Fruit fly (Drosophila melanogaster) whole organism, embryonic: ENCODE results near the gene lectin-29Ca.

ENCODE experiments used
- Aef1 ChIP-seq: fragments of 200-800 bp; sonication (Bioruptor generic); IDR thresholded peaks from 3 replicates; pipeline ENCODE4 v1.3.6; 2022; ENCODE audit warnings: missing biosample characterization, missing genetic modification characterization
- Atf3 ChIP-seq: fragments of 200-800 bp; sonication (Bioruptor generic); optimal IDR thresholded peaks from 3 replicates; lab custom pipeline; 2016; ENCODE audit warnings: missing biosample characterization, missing genetic modification characterization
- CG11696 ChIP-seq: fragments of 200-800 bp; sonication (Bioruptor generic); IDR thresholded peaks from 2 replicates; pipeline ENCODE4 v1.3.6; 2022; ENCODE audit warnings: missing biosample characterization, missing genetic modification characterization
- CG12659 ChIP-seq: fragments of 200-800 bp; sonication (Bioruptor generic); optimal IDR thresholded peaks from 3 replicates; lab custom pipeline; 2017; ENCODE audit warnings: mild to moderate bottlenecking, missing biosample characterization, missing genetic modification reagents, missing genetic modification characterization
- CG12744 ChIP-seq: fragments of 200-800 bp; sonication (Bioruptor generic); optimal IDR thresholded peaks from 2 replicates; lab custom pipeline; 2016; ENCODE audit warnings: missing biosample characterization, missing genetic modification characterization
- CG12769 ChIP-seq: fragments of 200-800 bp; sonication (Bioruptor generic); optimal IDR thresholded peaks from 2 replicates; lab custom pipeline; 2019; ENCODE audit warnings: missing biosample characterization, mild to moderate bottlenecking, missing genetic modification characterization, moderate library complexity
- CG12942 ChIP-seq: fragments of 200-800 bp; sonication (Bioruptor generic); optimal IDR thresholded peaks from 3 replicates; lab custom pipeline; 2016; ENCODE audit warnings: missing biosample characterization, missing genetic modification characterization
- CG13123 ChIP-seq: fragments of 200-800 bp; sonication (Bioruptor generic); optimal IDR thresholded peaks from 2 replicates; lab custom pipeline; 2016; ENCODE audit warnings: missing biosample characterization, missing genetic modification characterization
- CG16779 ChIP-seq: fragments of 200-800 bp; sonication (Bioruptor generic); IDR thresholded peaks from 2 replicates; pipeline ENCODE4 v1.3.6; 2022; ENCODE audit warnings: missing biosample characterization, missing genetic modification characterization
- CG2116 ChIP-seq: fragments of 200-800 bp; sonication (Bioruptor generic); optimal IDR thresholded peaks from 3 replicates; lab custom pipeline; 2018; ENCODE audit warnings: missing biosample characterization, mild to moderate bottlenecking, missing genetic modification characterization
- CG30431 ChIP-seq: fragments of 200-800 bp; sonication (Bioruptor generic); optimal IDR thresholded peaks from 2 replicates; lab custom pipeline; 2017; ENCODE audit warnings: missing biosample characterization, missing genetic modification characterization
- CG3163 ChIP-seq: fragments of 200-800 bp; sonication (Bioruptor generic); optimal IDR thresholded peaks from 3 replicates; lab custom pipeline; 2016; ENCODE audit warnings: missing biosample characterization, missing genetic modification characterization
- CG3838 ChIP-seq: fragments of 200-800 bp; sonication (Bioruptor generic); optimal IDR thresholded peaks from 3 replicates; lab custom pipeline; 2016; ENCODE audit warnings: missing biosample characterization, missing genetic modification characterization
- CG4617 ChIP-seq: fragments of 200-800 bp; sonication (Bioruptor generic); optimal IDR thresholded peaks from 3 replicates; lab custom pipeline; 2016; ENCODE audit warnings: missing biosample characterization, missing genetic modification characterization, borderline replicate concordance
- CG6175 ChIP-seq: fragments of 200-800 bp; sonication (Bioruptor generic); IDR thresholded peaks from 3 replicates; pipeline ENCODE4 v1.3.6; 2022; ENCODE audit warnings: missing biosample characterization, missing genetic modification characterization
- CG8281 ChIP-seq: fragments of 200-800 bp; sonication (Bioruptor generic); optimal IDR thresholded peaks from 2 replicates; lab custom pipeline; 2018; ENCODE audit warnings: missing biosample characterization, mild to moderate bottlenecking, missing genetic modification characterization, moderate library complexity
- CG9437 ChIP-seq: fragments of 200-800 bp; sonication (Bioruptor generic); optimal IDR thresholded peaks from 2 replicates; lab custom pipeline; 2018; ENCODE audit warnings: missing biosample characterization, mild to moderate bottlenecking, missing genetic modification characterization
- CG9609 ChIP-seq: fragments of 200-800 bp; sonication (Bioruptor generic); optimal IDR thresholded peaks from 3 replicates; lab custom pipeline; 2016; ENCODE audit warnings: missing biosample characterization, missing genetic modification characterization
- CG9797 ChIP-seq: fragments of 200-800 bp; sonication (Bioruptor generic); optimal IDR thresholded peaks from 3 replicates; lab custom pipeline; 2018; ENCODE audit warnings: missing biosample characterization, mild to moderate bottlenecking, missing genetic modification characterization
- Dek ChIP-seq: fragments of 200-800 bp; sonication (Bioruptor generic); optimal IDR thresholded peaks from 3 replicates; lab custom pipeline; 2019; ENCODE audit warnings: missing biosample characterization, mild to moderate bottlenecking, missing genetic modification characterization, moderate library complexity
- Elba2 ChIP-seq: fragments of 200-800 bp; sonication (Bioruptor generic); optimal IDR thresholded peaks from 3 replicates; lab custom pipeline; 2016; ENCODE audit warnings: missing biosample characterization, missing genetic modification characterization
- Fer2 ChIP-seq: fragments of 200-800 bp; sonication (Bioruptor generic); optimal IDR thresholded peaks from 2 replicates; lab custom pipeline; 2018; ENCODE audit warnings: missing biosample characterization, mild to moderate bottlenecking, missing genetic modification characterization, moderate library complexity
- Fer3 ChIP-seq: fragments of 200-800 bp; sonication (Bioruptor generic); optimal IDR thresholded peaks from 2 replicates; lab custom pipeline; 2018; ENCODE audit warnings: missing biosample characterization, mild to moderate bottlenecking, missing genetic modification characterization, moderate library complexity
- GATAe ChIP-seq: fragments of 200-800 bp; sonication (Bioruptor generic); conservative IDR thresholded peaks from 2 replicates; pipeline ENCODE4 v1.3.6; 2022; ENCODE audit warnings: missing biosample characterization, missing genetic modification characterization
- HLH4C ChIP-seq: fragments of 200-800 bp; sonication (Bioruptor generic); IDR thresholded peaks from 3 replicates; pipeline ENCODE4 v1.3.6; 2022; ENCODE audit warnings: missing biosample characterization, missing genetic modification characterization; ENCODE audit not compliant: partially characterized antibody
- Hr39 ChIP-seq: fragments of >200 bp; optimal IDR thresholded peaks from 2 replicates; lab custom pipeline; 2017
- Hr78 ChIP-seq, 2 experiments: fragments of 200-800 bp in 1 of 2; fragments of >200 bp in 1 of 2; sonication (Bioruptor generic) in 1 of 2; optimal IDR thresholded peaks; 2 replicates each; lab custom pipeline; 2017 to 2019; ENCODE audit warnings: missing biosample characterization in 2 of 2, missing genetic modification characterization in 2 of 2, mild to moderate bottlenecking in 1 of 2, moderate library complexity in 1 of 2
- Mes4 ChIP-seq: fragments of 200-800 bp; sonication (Bioruptor generic); optimal IDR thresholded peaks from 2 replicates; lab custom pipeline; 2016; ENCODE audit warnings: missing biosample characterization, missing genetic modification characterization
- Nf-YB ChIP-seq: fragments of 200-800 bp; sonication (Bioruptor generic); optimal IDR thresholded peaks from 3 replicates; lab custom pipeline; 2019; ENCODE audit warnings: missing biosample characterization, mild to moderate bottlenecking, missing genetic modification characterization, moderate library complexity
- Pdp1 ChIP-seq, 2 experiments: fragments of 200-800 bp; sonication (Bioruptor generic); optimal IDR thresholded peaks; 3 replicates each; lab custom pipeline; 2016; ENCODE audit warnings: missing biosample characterization in 2 of 2, missing genetic modification characterization in 2 of 2, mild to moderate bottlenecking in 1 of 2, moderate library complexity in 1 of 2
- Sry-δ ChIP-seq: fragments of 200-800 bp; sonication (Bioruptor generic); optimal IDR thresholded peaks from 2 replicates; lab custom pipeline; 2016; ENCODE audit warnings: missing biosample characterization, missing genetic modification characterization
- ab ChIP-seq: fragments of 200-800 bp; sonication (Bioruptor generic); optimal IDR thresholded peaks from 2 replicates; lab custom pipeline; 2016; ENCODE audit warnings: missing biosample characterization, missing genetic modification characterization
- ac ChIP-seq: fragments of 200-800 bp; sonication (Bioruptor generic); optimal IDR thresholded peaks from 3 replicates; lab custom pipeline; 2017; ENCODE audit warnings: missing biosample characterization, mild to moderate bottlenecking, missing genetic modification characterization
- al ChIP-seq: fragments of 200-800 bp; sonication (Bioruptor generic); IDR thresholded peaks from 2 replicates; pipeline ENCODE4 v1.3.6; 2022; ENCODE audit warnings: missing biosample characterization, missing genetic modification characterization
- chif ChIP-seq, 2 experiments: fragments of 200-800 bp; sonication (Bioruptor generic); optimal IDR thresholded peaks; 3 replicates each; lab custom pipeline; 2016; ENCODE audit warnings: missing biosample characterization in 2 of 2, missing genetic modification characterization in 2 of 2
- corto ChIP-seq: fragments of 200-800 bp; sonication (Bioruptor generic); optimal IDR thresholded peaks from 2 replicates; lab custom pipeline; 2016; ENCODE audit warnings: missing biosample characterization, mild to moderate bottlenecking, missing genetic modification characterization, moderate library complexity
- dimm ChIP-seq: fragments of 200-800 bp; sonication (Bioruptor generic); IDR thresholded peaks from 2 replicates; pipeline ENCODE4 v1.3.6; 2022; ENCODE audit warnings: missing biosample characterization, missing genetic modification characterization
- dmrt11E ChIP-seq: fragments of 200-800 bp; sonication (Bioruptor generic); optimal IDR thresholded peaks from 3 replicates; lab custom pipeline; 2018; ENCODE audit warnings: missing biosample characterization, mild to moderate bottlenecking, missing genetic modification characterization, moderate library complexity
- dmrt99B ChIP-seq: fragments of 200-800 bp; sonication (Bioruptor generic); optimal IDR thresholded peaks from 2 replicates; lab custom pipeline; 2018; ENCODE audit warnings: missing biosample characterization, mild to moderate bottlenecking, missing genetic modification characterization, moderate library complexity
- dpn ChIP-seq, 2 experiments: fragments of 200-800 bp; sonication (Bioruptor generic); optimal IDR thresholded peaks; 3 replicates each; lab custom pipeline; 2016; ENCODE audit warnings: missing biosample characterization in 2 of 2, missing genetic modification characterization in 2 of 2
- exex ChIP-seq: fragments of 200-800 bp; sonication (Bioruptor generic); optimal IDR thresholded peaks from 4 replicates; lab custom pipeline; 2018; ENCODE audit warnings: missing biosample characterization, mild to moderate bottlenecking, missing genetic modification characterization, moderate library complexity
- fru ChIP-seq: fragments of >200 bp; optimal IDR thresholded peaks from 2 replicates; lab custom pipeline; 2017
- nau ChIP-seq: fragments of 200-800 bp; sonication (Bioruptor generic); optimal IDR thresholded peaks from 3 replicates; lab custom pipeline; 2017; ENCODE audit warnings: missing biosample characterization, mild to moderate bottlenecking, missing genetic modification characterization, missing genetic modification reagents
- psq ChIP-seq: fragments of 200-800 bp; sonication (Bioruptor generic); optimal IDR thresholded peaks from 2 replicates; lab custom pipeline; 2017; ENCODE audit warnings: missing biosample characterization, missing genetic modification characterization
- sens-2 ChIP-seq: fragments of 200-800 bp; sonication (Bioruptor generic); IDR thresholded peaks from 2 replicates; pipeline ENCODE4 v1.3.6; 2022; ENCODE audit warnings: missing biosample characterization, missing genetic modification characterization
- sug ChIP-seq: fragments of 200-800 bp; optimal IDR thresholded peaks from 2 replicates; lab custom pipeline; 2019; ENCODE audit warnings: missing biosample characterization, mild to moderate bottlenecking, missing genetic modification characterization, moderate library complexity
- trem ChIP-seq: fragments of 200-800 bp; optimal IDR thresholded peaks from 3 replicates; lab custom pipeline; 2019; ENCODE audit warnings: missing biosample characterization, mild to moderate bottlenecking, missing genetic modification characterization, moderate library complexity
- trh ChIP-seq: fragments of 200-800 bp; sonication (Bioruptor generic); optimal IDR thresholded peaks from 2 replicates; lab custom pipeline; 2016; ENCODE audit warnings: missing biosample characterization, missing genetic modification characterization
- vvl ChIP-seq: fragments of 200-800 bp; sonication (Bioruptor generic); IDR thresholded peaks from 2 replicates; pipeline ENCODE4 v1.3.6; 2022; ENCODE audit warnings: missing biosample characterization, missing genetic modification characterization
- zf30C ChIP-seq: fragments of 200-800 bp; sonication (Bioruptor generic); optimal IDR thresholded peaks from 3 replicates; lab custom pipeline; 2018; ENCODE audit warnings: missing biosample characterization, mild to moderate bottlenecking, missing genetic modification characterization

Gene lectin-29Ca

DNA sequence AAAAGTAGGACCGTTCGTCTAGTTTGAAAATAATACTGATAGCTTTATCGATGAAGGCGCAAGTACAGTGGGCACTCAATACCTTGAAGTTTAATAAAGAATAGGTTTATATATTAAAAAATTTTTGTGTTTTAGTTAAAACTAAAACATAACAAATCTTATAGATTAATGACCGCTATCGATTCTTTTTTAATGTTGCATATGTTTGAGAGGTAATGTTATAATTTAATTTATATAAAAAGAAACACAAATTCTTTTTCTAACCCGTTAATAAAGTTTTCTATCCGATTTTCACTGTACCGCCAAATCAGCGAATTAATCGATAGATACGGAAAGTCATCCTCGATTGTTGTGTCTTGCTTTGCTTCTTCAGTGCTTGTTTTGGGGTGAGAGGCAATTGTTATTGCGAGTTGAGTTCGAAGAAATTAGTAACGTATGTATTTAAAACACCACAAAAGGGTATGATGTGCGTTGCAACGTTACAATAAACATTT is 9.9 kb downstream of the lectin-29Ca start, which contains the start of the genes Dad1 and CG13384 (continued):
- TF ChIP-seq CG9797 (GFP tag; lab: Kevin White, UChicago) (peak; percentile 69), trem (tag; lab: Kevin White, UChicago) (peak; percentile 93), CG12769 (tag; lab: Kevin White, UChicago) (peak; percentile 6), Elba2 (GFP tag; lab: Kevin White, UChicago) (peak; percentile 69), Mes4 (GFP tag; lab: Kevin White, UChicago) (peak; percentile 29), corto (GFP tag; lab: Kevin White, UChicago) (peak; percentile 86), CG12659 (peak; percentile 97), CG4617 (peak; percentile 50), HLH4C (no peak), chif (GFP tag; optimal IDR thresholded peaks at IDR 0.05; lab: Kevin White, UChicago) (peak; percentile 46 to 74), Pdp1 (GFP tag; optimal IDR thresholded peaks at IDR 0.05; lab: Kevin White, UChicago) (peak; percentile 49 to 74), exex (tag; lab: Kevin White, UChicago) (peak; percentile 90), GATAe (GFP tag; lab: Robert Waterston, UW) (peak; percentile 86), nau (GFP tag; lab: Kevin White, UChicago) (no peak), CG2116 (GFP tag; lab: Kevin White, UChicago) (peak; percentile 91), sens-2 (GFP tag; lab: Robert Waterston, UW) (no peak), Fer2 (tag; lab: Kevin White, UChicago) (peak; percentile 94), CG6175 (GFP tag; lab: Robert Waterston, UW) (peak; percentile 80; the same call in 2 of the 3 replicates), ac (no peak), Hr39 (no peak), Hr78 (GFP tag; optimal IDR thresholded peaks at IDR 0.05; lab: Kevin White, UChicago) (peak in 1 of 2 experiments; percentile 37), al (GFP tag; lab: Robert Waterston, UW) (peak; percentile 95), CG12942 (GFP tag; lab: Kevin White, UChicago) (peak; percentile 86), sug (tag; lab: Kevin White, UChicago) (peak; percentile 96), ab (GFP tag; lab: Kevin White, UChicago) (peak; percentile 20), CG8281 (tag; lab: Kevin White, UChicago) (peak; percentile 82), CG12744 (GFP tag; lab: Kevin White, UChicago) (peak; percentile 77), CG16779 (GFP tag; lab: Robert Waterston, UW) (0 out of 2 replicates have a peak, but pooled peaks have one; percentile 19), Fer3 (peak; percentile 95), Sry-δ (GFP tag; lab: Kevin White, UChicago) (peak; percentile 49), fru (lab: Kevin White, UChicago) (no peak), CG13123 (peak; percentile 77), Dek (tag; lab: Kevin White, UChicago) (peak; percentile 96), vvl (GFP tag; lab: Robert Waterston, UW) (peak; percentile 95), trh (GFP tag; lab: Kevin White, UChicago) (peak; percentile 78), psq (peak; percentile 84), dmrt99B (peak; percentile 94), dpn (GFP tag; optimal IDR thresholded peaks at IDR 0.05; lab: Kevin White, UChicago) (peak; percentile 62 to 93), zf30C (GFP tag; lab: Kevin White, UChicago) (peak; percentile 6), dmrt11E (tag; lab: Kevin White, UChicago) (peak; percentile 91), CG11696 (GFP tag; lab: Robert Waterston, UW) (peak; percentile 65), CG9609 (no peak), CG30431 (GFP tag; lab: Kevin White, UChicago) (peak; percentile 69), Nf-YB (peak; percentile 81), Aef1 (GFP tag; lab: Robert Waterston, UW) (peak; percentile 74), CG3838 (GFP tag; lab: Kevin White, UChicago) (peak; percentile 60), CG9437 (GFP tag; lab: Kevin White, UChicago) (peak; percentile 87), CG3163 (GFP tag; lab: Kevin White, UChicago) (no peak), Atf3 (peak; percentile 16), dimm (GFP tag; lab: Robert Waterston, UW) (peak; percentile 58)
